Worm (Caenorhabditis elegans): ENCODE results near the gene bath-45.

DNA sequence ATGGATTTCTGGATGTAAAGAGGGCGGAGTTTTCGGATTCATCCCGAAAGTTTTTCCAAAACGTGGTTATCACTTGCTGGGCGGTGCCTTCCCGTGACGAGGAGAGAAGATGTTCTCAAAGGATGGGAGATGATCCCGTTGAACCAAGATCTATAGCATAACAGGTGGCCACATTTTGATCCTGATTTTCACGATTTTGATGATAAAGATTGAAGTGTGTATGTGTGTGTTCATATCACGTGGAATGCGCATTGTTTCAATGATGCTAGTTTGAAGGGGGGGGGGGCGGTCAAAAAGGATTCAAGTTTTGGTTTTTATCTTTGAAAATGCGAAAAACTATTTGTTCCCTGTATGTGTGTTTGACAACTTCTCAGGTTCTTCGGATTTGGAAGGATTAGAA, 22.4 kb downstream of the bath-45 start, which contains the start of gene mltn-1:
- no peak for TF ChIP-seq flt-1 (GFP tag; IDR thresholded peaks at IDR 0.05)
- TF ChIP-seq tab-1 (GFP tag; IDR thresholded peaks at IDR 0.05), result no peak
- TF ChIP-seq med-1 (GFP tag; optimal IDR thresholded peaks at IDR 0.05; ENCODE audit: insufficient read depth), result no peak
- TF ChIP-seq ztf-23 (GFP tag; IDR thresholded peaks at IDR 0.05), result no peak
- no peak for TF ChIP-seq ztf-29 (GFP tag; IDR thresholded peaks at IDR 0.05)
- no peak for TF ChIP-seq cog-1 (tag; optimal IDR thresholded peaks at IDR 0.05)
- TF ChIP-seq klf-2 (GFP tag; conservative IDR thresholded peaks at IDR 0.05), result no peak
- TF ChIP-seq T22C8.4 (GFP tag; IDR thresholded peaks at IDR 0.05), result no peak
- no peak for TF ChIP-seq ref-1 (GFP tag; conservative IDR thresholded peaks at IDR 0.05)
